Worm (Caenorhabditis elegans) whole organism, L2 larva: Measurements from ENCODE around the gene ztf-18.

Experiments
- F13H6.1 ChIP-seq: sonication (generic microtip); optimal IDR thresholded peaks from 2 replicates; lab custom pipeline; 2016; ENCODE audit warnings: missing genetic modification characterization, missing compliant biosample characterization
- ama-1 ChIP-seq: fragments of 150-350 bp; optimal IDR thresholded peaks from 2 replicates; lab custom pipeline; 2018; ENCODE audit warnings: inconsistent platforms
- fos-1 ChIP-seq: fragments of 150-350 bp; optimal IDR thresholded peaks from 2 replicates; lab custom pipeline; 2014; ENCODE audit warnings: missing biosample characterization, missing genetic modification characterization
- mdl-1 ChIP-seq, 2 experiments: fragments of 150-350 bp in 1 of 2; sonication (generic microtip) in 1 of 2; optimal IDR thresholded peaks; 2 replicates each; lab custom pipeline; 2017; ENCODE audit warnings: missing biosample characterization in 2 of 2, missing genetic modification characterization in 2 of 2
- nhr-10 ChIP-seq: sonication (generic microtip); optimal IDR thresholded peaks from 2 replicates; lab custom pipeline; 2017; ENCODE audit warnings: missing biosample characterization, missing genetic modification characterization
- nhr-25 ChIP-seq: fragments of 150-350 bp; sonication (generic microtip); optimal IDR thresholded peaks from 3 replicates; lab custom pipeline; 2014; ENCODE audit warnings: missing biosample characterization, missing genetic modification characterization
- nhr-77 ChIP-seq: fragments of 150-350 bp; optimal IDR thresholded peaks from 2 replicates; lab custom pipeline; 2014; ENCODE audit warnings: missing biosample characterization, missing genetic modification characterization
- skn-1 ChIP-seq: sonication (generic microtip); optimal IDR thresholded peaks from 2 replicates; lab custom pipeline; 2017; ENCODE audit warnings: missing biosample characterization, missing genetic modification characterization

ce11 chrIII:868866-869265 lies 26.6 kb downstream of the ztf-18 start:
- TF ChIP-seq fos-1 (tag; lab: Kevin White, UChicago), result no peak
- no peak for TF ChIP-seq mdl-1 (tag; optimal IDR thresholded peaks at IDR 0.05; lab: Kevin White, UChicago)
- no peak for TF ChIP-seq nhr-77 (tag; lab: Kevin White, UChicago)
- no peak for TF ChIP-seq nhr-25
- TF ChIP-seq F13H6.1 (tag; lab: Kevin White, UChicago), result no peak
- TF ChIP-seq nhr-10 (tag; lab: Kevin White, UChicago), result no peak
- TF ChIP-seq skn-1 (tag; lab: Kevin White, UChicago), result no peak
- TF ChIP-seq ama-1 (lab: Kevin White, UChicago), result no peak
